Fruit fly (Drosophila melanogaster) whole organism, embryonic: ENCODE measurements around the gene CG5776.

ENCODE experiments used
- Abd-B ChIP-seq: fragments of 200-800 bp; sonication (Bioruptor generic); optimal IDR thresholded peaks from 2 replicates; lab custom pipeline; 2018; ENCODE audit warnings: missing biosample characterization, mild to moderate bottlenecking, missing genetic modification characterization, moderate library complexity
- Aef1 ChIP-seq: fragments of 200-800 bp; sonication (Bioruptor generic); IDR thresholded peaks from 3 replicates; pipeline ENCODE4 v1.3.6; 2022; ENCODE audit warnings: missing biosample characterization, missing genetic modification characterization
- Atf6 ChIP-seq: fragments of 200-800 bp; sonication (Bioruptor generic); IDR thresholded peaks from 2 replicates; pipeline ENCODE4 v1.3.6; 2022; ENCODE audit warnings: missing biosample characterization, missing genetic modification characterization
- CG10147 ChIP-seq: fragments of 200-800 bp; sonication (Bioruptor generic); optimal IDR thresholded peaks from 2 replicates; lab custom pipeline; 2019; ENCODE audit warnings: missing biosample characterization, mild to moderate bottlenecking, missing genetic modification characterization, moderate library complexity
- CG10366 ChIP-seq: fragments of 200-800 bp; sonication (Bioruptor generic); IDR thresholded peaks from 2 replicates; pipeline ENCODE4 v1.3.6; 2022; ENCODE audit warnings: missing biosample characterization, missing genetic modification characterization
- CG11696 ChIP-seq: fragments of 200-800 bp; sonication (Bioruptor generic); IDR thresholded peaks from 2 replicates; pipeline ENCODE4 v1.3.6; 2022; ENCODE audit warnings: missing biosample characterization, missing genetic modification characterization
- CG12391 ChIP-seq: fragments of 200-800 bp; sonication (Bioruptor generic); optimal IDR thresholded peaks from 3 replicates; lab custom pipeline; 2018; ENCODE audit warnings: missing biosample characterization, mild to moderate bottlenecking, missing genetic modification characterization, moderate library complexity
- CG12659 ChIP-seq: fragments of 200-800 bp; sonication (Bioruptor generic); optimal IDR thresholded peaks from 3 replicates; lab custom pipeline; 2017; ENCODE audit warnings: mild to moderate bottlenecking, missing biosample characterization, missing genetic modification reagents, missing genetic modification characterization
- CG13894 ChIP-seq: fragments of 200-800 bp; sonication (Bioruptor generic); optimal IDR thresholded peaks from 3 replicates; lab custom pipeline; 2018; ENCODE audit warnings: missing biosample characterization, mild to moderate bottlenecking, missing genetic modification characterization, moderate library complexity
- CG14710 ChIP-seq: fragments of 200-800 bp; sonication (Bioruptor generic); optimal IDR thresholded peaks from 3 replicates; lab custom pipeline; 2019; ENCODE audit warnings: missing biosample characterization, mild to moderate bottlenecking, missing genetic modification characterization, moderate library complexity
- CG1529 ChIP-seq: fragments of 200-800 bp; sonication (Bioruptor generic); optimal IDR thresholded peaks from 3 replicates; lab custom pipeline; 2018; ENCODE audit warnings: missing biosample characterization, missing genetic modification characterization
- CG1603 ChIP-seq: fragments of 200-800 bp; sonication (Bioruptor generic); optimal IDR thresholded peaks from 2 replicates; lab custom pipeline; 2019; ENCODE audit warnings: missing biosample characterization, mild to moderate bottlenecking, missing genetic modification characterization, moderate library complexity
- CG17359 ChIP-seq: fragments of 200-800 bp; sonication (Bioruptor generic); optimal IDR thresholded peaks from 3 replicates; lab custom pipeline; 2018; ENCODE audit warnings: missing biosample characterization, mild to moderate bottlenecking, missing genetic modification characterization, moderate library complexity
- CG17361 ChIP-seq: fragments of 200-800 bp; sonication (Bioruptor generic); IDR thresholded peaks from 3 replicates; pipeline ENCODE4 v1.3.6; 2022; ENCODE audit warnings: missing biosample characterization, missing genetic modification characterization
- CG3281 ChIP-seq: fragments of 200-800 bp; sonication (Bioruptor generic); optimal IDR thresholded peaks from 3 replicates; lab custom pipeline; 2017; ENCODE audit warnings: missing biosample characterization, mild to moderate bottlenecking, missing genetic modification characterization
- CG3847 ChIP-seq: fragments of 200-800 bp; sonication (Bioruptor generic); IDR thresholded peaks from 2 replicates; pipeline ENCODE4 v1.3.6; 2022; ENCODE audit warnings: missing biosample characterization, missing genetic modification characterization
- CG4730 ChIP-seq: fragments of 200-800 bp; sonication (Bioruptor generic); IDR thresholded peaks from 2 replicates; pipeline ENCODE4 v1.3.6; 2022; ENCODE audit warnings: missing biosample characterization, missing genetic modification characterization
- CG8290 ChIP-seq, 3 experiments: fragments of 200-800 bp; sonication (Bioruptor generic); optimal IDR thresholded peaks; 2 replicates each; lab custom pipeline; 2016 to 2019; ENCODE audit warnings: missing biosample characterization in 3 of 3, missing genetic modification characterization in 3 of 3, mild to moderate bottlenecking in 2 of 3, moderate library complexity in 1 of 3
- CG9437 ChIP-seq: fragments of 200-800 bp; sonication (Bioruptor generic); optimal IDR thresholded peaks from 2 replicates; lab custom pipeline; 2018; ENCODE audit warnings: missing biosample characterization, mild to moderate bottlenecking, missing genetic modification characterization
- D19A ChIP-seq: fragments of 200-800 bp; optimal IDR thresholded peaks from 3 replicates; lab custom pipeline; 2019; ENCODE audit warnings: missing biosample characterization, mild to moderate bottlenecking, missing genetic modification characterization, moderate library complexity
- Dbx ChIP-seq: fragments of 200-800 bp; sonication (Bioruptor generic); IDR thresholded peaks from 3 replicates; pipeline ENCODE4 v1.3.6; 2022; ENCODE audit warnings: missing biosample characterization, missing genetic modification characterization
- Doc3 ChIP-seq: fragments of 200-800 bp; sonication (Bioruptor generic); IDR thresholded peaks from 3 replicates; pipeline ENCODE4 v1.3.6; 2022; ENCODE audit warnings: missing biosample characterization, missing genetic modification characterization; ENCODE audit not compliant: partially characterized antibody
- Gug ChIP-seq: fragments of 200-800 bp; sonication (Bioruptor generic); IDR thresholded peaks from 4 replicates; pipeline ENCODE4 v1.3.6; 2022; ENCODE audit warnings: missing biosample characterization, missing genetic modification characterization
- HHEX ChIP-seq: fragments of 200-800 bp; sonication (Bioruptor generic); optimal IDR thresholded peaks from 3 replicates; lab custom pipeline; 2017; ENCODE audit warnings: missing biosample characterization, mild to moderate bottlenecking, missing genetic modification characterization, missing genetic modification reagents
- Jarid2 ChIP-seq: fragments of 200-800 bp; sonication (Bioruptor generic); optimal IDR thresholded peaks from 3 replicates; lab custom pipeline; 2017; ENCODE audit warnings: mild to moderate bottlenecking, missing biosample characterization, missing genetic modification reagents, missing genetic modification characterization
- NC2β ChIP-seq: fragments of 200-800 bp; sonication (Bioruptor generic); optimal IDR thresholded peaks from 2 replicates; lab custom pipeline; 2016; ENCODE audit warnings: missing biosample characterization, missing genetic modification characterization
- NK7.1 ChIP-seq: fragments of 200-800 bp; sonication (Bioruptor generic); optimal IDR thresholded peaks from 3 replicates; lab custom pipeline; 2016; ENCODE audit warnings: missing biosample characterization, missing genetic modification characterization
- PHDP ChIP-seq: fragments of 200-800 bp; sonication (Bioruptor generic); optimal IDR thresholded peaks from 3 replicates; lab custom pipeline; 2018; ENCODE audit warnings: missing biosample characterization, mild to moderate bottlenecking, missing genetic modification characterization, moderate library complexity
- Taf1 ChIP-seq: fragments of 200-800 bp; sonication (Bioruptor generic); IDR thresholded peaks from 2 replicates; pipeline ENCODE4 v1.3.6; 2022; ENCODE audit warnings: missing biosample characterization, missing genetic modification characterization
- ac ChIP-seq: fragments of 200-800 bp; sonication (Bioruptor generic); optimal IDR thresholded peaks from 3 replicates; lab custom pipeline; 2017; ENCODE audit warnings: missing biosample characterization, mild to moderate bottlenecking, missing genetic modification characterization
- bsh ChIP-seq, 2 experiments: fragments of 200-800 bp; sonication (Bioruptor generic); optimal IDR thresholded peaks; 2 replicates each; lab custom pipeline; 2017 to 2018; ENCODE audit warnings: mild to moderate bottlenecking in 2 of 2, missing biosample characterization in 2 of 2, missing genetic modification characterization in 2 of 2, moderate library complexity in 1 of 2
- caup ChIP-seq: fragments of 200-800 bp; sonication (Bioruptor generic); optimal IDR thresholded peaks from 3 replicates; lab custom pipeline; 2017; ENCODE audit warnings: missing biosample characterization, mild to moderate bottlenecking, missing genetic modification characterization, moderate library complexity; ENCODE audit not compliant: severe bottlenecking
- chinmo ChIP-seq: fragments of 200-800 bp; sonication (Bioruptor generic); IDR thresholded peaks from 4 replicates; pipeline ENCODE4 v1.3.6; 2022; ENCODE audit warnings: missing biosample characterization, missing genetic modification characterization; ENCODE audit not compliant: partially characterized antibody
- dpn ChIP-seq, 2 experiments: fragments of 200-800 bp; sonication (Bioruptor generic); optimal IDR thresholded peaks; 3 replicates each; lab custom pipeline; 2016; ENCODE audit warnings: missing biosample characterization in 2 of 2, missing genetic modification characterization in 2 of 2
- gsb ChIP-seq: fragments of 200-800 bp; sonication (Bioruptor generic); IDR thresholded peaks from 2 replicates; pipeline ENCODE4 v1.3.6; 2022; ENCODE audit warnings: missing biosample characterization, missing genetic modification characterization
- jing ChIP-seq: fragments of 200-800 bp; sonication (Bioruptor generic); optimal IDR thresholded peaks from 2 replicates; lab custom pipeline; 2018; ENCODE audit warnings: missing biosample characterization, mild to moderate bottlenecking, missing genetic modification characterization
- kah ChIP-seq: fragments of 200-800 bp; sonication (Bioruptor generic); optimal IDR thresholded peaks from 2 replicates; lab custom pipeline; 2018; ENCODE audit warnings: missing biosample characterization, mild to moderate bottlenecking, missing genetic modification characterization
- nom ChIP-seq: fragments of 200-800 bp; sonication (Bioruptor generic); optimal IDR thresholded peaks from 2 replicates; lab custom pipeline; 2017; ENCODE audit warnings: missing biosample characterization, missing genetic modification characterization, mild to moderate bottlenecking, moderate library complexity, missing genetic modification reagents
- prd ChIP-seq, 3 experiments: fragments of >200 bp in 2 of 3; fragments of 200-800 bp in 1 of 3; sonication (Bioruptor generic) in 1 of 3; optimal IDR thresholded peaks in 2 of 3; IDR thresholded peaks in 1 of 3; 2 replicates in 2 of 3; 3 replicates in 1 of 3; pipeline versions ENCODE4 v1.3.6 to Lab custom; 2017 to 2022; ENCODE audit warnings: missing biosample characterization in 1 of 3, missing genetic modification characterization in 1 of 3
- row ChIP-seq: fragments of 200-800 bp; sonication (Bioruptor generic); IDR thresholded peaks from 3 replicates; pipeline ENCODE4 v1.3.6; 2022; ENCODE audit warnings: missing biosample characterization, missing genetic modification characterization
- sens ChIP-seq: fragments of 200-800 bp; sonication (Bioruptor generic); peaks from one replicate; lab custom pipeline; 2016; ENCODE audit warnings: missing biosample characterization, missing genetic modification characterization
- slou ChIP-seq: fragments of 200-800 bp; sonication (Bioruptor generic); optimal IDR thresholded peaks from 3 replicates; lab custom pipeline; 2016; ENCODE audit warnings: missing biosample characterization, missing genetic modification characterization
- tin ChIP-seq: fragments of 200-800 bp; sonication (Bioruptor generic); optimal IDR thresholded peaks from 3 replicates; lab custom pipeline; 2016; ENCODE audit warnings: missing biosample characterization, missing genetic modification characterization
- usp ChIP-seq: fragments of >200 bp; optimal IDR thresholded peaks from 2 replicates; lab custom pipeline; 2017; ENCODE audit warnings: missing biosample characterization, missing genetic modification characterization
- wor ChIP-seq: fragments of 200-800 bp; sonication (Bioruptor generic); IDR thresholded peaks from 2 replicates; pipeline ENCODE4 v1.3.6; 2022; ENCODE audit warnings: missing biosample characterization, missing genetic modification characterization
- zen2 ChIP-seq: fragments of 200-800 bp; sonication (Bioruptor generic); IDR thresholded peaks from 3 replicates; pipeline ENCODE4 v1.3.6; 2022; ENCODE audit warnings: missing biosample characterization, missing genetic modification characterization; ENCODE audit not compliant: partially characterized antibody

The CG5776 gene

dm6 chr2L:12720430-12721396 lies 16.5 kb upstream of the CG5776 start (continued):
- TF ChIP-seq zen2 (no peak), Jarid2 (peak; percentile 15), CG1529 (GFP tag; lab: Kevin White, UChicago) (no peak), CG10147 (GFP tag; lab: Kevin White, UChicago) (peak; percentile 29), caup (GFP tag; lab: Kevin White, UChicago) (peak; percentile 53), CG10366 (GFP tag; lab: Robert Waterston, UW) (0 out of 2 replicates have a peak, but pooled peaks have one; percentile 11), CG9437 (GFP tag; lab: Kevin White, UChicago) (peak; percentile 13), bsh (GFP tag; optimal IDR thresholded peaks at IDR 0.05; lab: Kevin White, UChicago) (peak in 1 of 2 experiments; percentile 17), D19A (tag; lab: Kevin White, UChicago) (peak; percentile 37), ac (GFP tag; lab: Kevin White, UChicago) (no peak), wor (no peak), HHEX (GFP tag; lab: Kevin White, UChicago) (peak; percentile 8), CG1603 (peak; percentile 27), CG13894 (tag; lab: Kevin White, UChicago) (peak; percentile 35), Atf6 (GFP tag; lab: Robert Waterston, UW) (peak; percentile 76), CG17361 (peak; percentile 67; the same call in 2 of the 3 replicates), CG8290 (GFP tag; optimal IDR thresholded peaks at IDR 0.05; lab: Kevin White, UChicago) (no peak), CG8290 (tag; optimal IDR thresholded peaks at IDR 0.05; lab: Kevin White, UChicago) (peak in 1 of 2 experiments; percentile 56), dpn (GFP tag; optimal IDR thresholded peaks at IDR 0.05; lab: Kevin White, UChicago) (peak; percentile 39 to 42), tin (peak; percentile 16), Gug (GFP tag; lab: Robert Waterston, UW) (peak; percentile 67; the same call in 3 of the 4 replicates), CG3281 (peak; percentile 70), PHDP (tag; lab: Kevin White, UChicago) (peak; percentile 39), Doc3 (GFP tag; lab: Robert Waterston, UW) (no peak), Abd-B (GFP tag; lab: Kevin White, UChicago) (peak; percentile 1), gsb (GFP tag; lab: Robert Waterston, UW) (0 out of 2 replicates have a peak, but pooled peaks have one; percentile 9), CG4730 (GFP tag; lab: Robert Waterston, UW) (peak; percentile 48; the same call in 1 of the 2 replicates), Aef1 (GFP tag; lab: Robert Waterston, UW) (peak; percentile 47; the same call in 1 of the 3 replicates), CG17359 (tag; lab: Kevin White, UChicago) (peak; percentile 62), chinmo (GFP tag; lab: Robert Waterston, UW) (0 out of 4 replicates have a peak, but pooled peaks have one; percentile 40), CG12391 (tag; lab: Kevin White, UChicago) (peak; percentile 47), slou (GFP tag; lab: Kevin White, UChicago) (no peak), kah (GFP tag; lab: Kevin White, UChicago) (no peak), Dbx (GFP tag; lab: Robert Waterston, UW) (peak; percentile 82), CG11696 (0 out of 2 replicates have a peak, but pooled peaks have one; percentile 31), CG12659 (GFP tag; lab: Kevin White, UChicago) (peak; percentile 28), usp (GFP tag; lab: Kevin White, UChicago) (no peak), sens (peak; percentile 52), nom (GFP tag; lab: Kevin White, UChicago) (no peak), CG14710 (peak; percentile 40), prd (optimal IDR thresholded peaks at IDR 0.05; lab: Kevin White, UChicago) (no peak), prd (GFP tag; IDR thresholded peaks at IDR 0.05; lab: Robert Waterston, UW) (peak; percentile 74), NK7.1 (GFP tag; lab: Kevin White, UChicago) (no peak), Taf1 (GFP tag; lab: Robert Waterston, UW) (peak; percentile 32; the same call in 1 of the 2 replicates), CG3847 (GFP tag; lab: Robert Waterston, UW) (peak; percentile 35; the same call in 1 of the 2 replicates), NC2β (GFP tag; lab: Kevin White, UChicago) (no peak), row (GFP tag; lab: Robert Waterston, UW) (peak; percentile 79), jing (GFP tag; lab: Kevin White, UChicago) (no peak)
